Worm (Caenorhabditis elegans) whole organism, L1 larva: ENCODE results near the gene T21D12.12.

Experiments
- efl-1 ChIP-seq, 4 experiments: fragments of 150-350 bp; optimal IDR thresholded peaks in 3 of 4; peaks in 1 of 4; 1 replicate in 1 of 4; 2 replicates in 3 of 4; lab custom pipeline; 2014; ENCODE audit warnings: missing biosample characterization in 2 of 4, missing genetic modification characterization in 2 of 4, missing genetic modification reagents in 2 of 4
- fos-1 ChIP-seq: fragments of 150-350 bp; optimal IDR thresholded peaks from 2 replicates; lab custom pipeline; 2014; ENCODE audit warnings: missing biosample characterization, missing genetic modification characterization
- grh-1 ChIP-seq: fragments of 200-800 bp; sonication (Bioruptor generic); IDR thresholded peaks from 2 replicates; pipeline ENCODE4 v1.3.6; 2022; ENCODE audit warnings: missing genetic modification reagents, missing genetic modification characterization, missing compliant biosample characterization
- jun-1 ChIP-seq: fragments of 150-350 bp; optimal IDR thresholded peaks from 2 replicates; lab custom pipeline; 2014; ENCODE audit warnings: missing biosample characterization, missing genetic modification reagents, missing genetic modification characterization
- nhr-20 ChIP-seq: sonication (generic microtip); optimal IDR thresholded peaks from 2 replicates; lab custom pipeline; 2016; ENCODE audit warnings: mild to moderate bottlenecking, missing genetic modification characterization, missing compliant biosample characterization
- nhr-47 ChIP-seq: sonication (generic microtip); optimal IDR thresholded peaks from 2 replicates; lab custom pipeline; 2016; ENCODE audit warnings: mild to moderate bottlenecking, missing genetic modification characterization, moderate library complexity, missing compliant biosample characterization
- unc-62 ChIP-seq: fragments of 150-350 bp; optimal IDR thresholded peaks from 2 replicates; lab custom pipeline; 2014; ENCODE audit warnings: missing biosample characterization, missing genetic modification reagents, missing genetic modification characterization
- ztf-11 ChIP-seq, 2 experiments: sonication (generic microtip); optimal IDR thresholded peaks; 2 replicates each; lab custom pipeline; 2016 to 2017; ENCODE audit warnings: missing genetic modification characterization in 2 of 2, missing biosample characterization in 1 of 2, missing compliant biosample characterization in 1 of 2

ce11 chrIV:283347-283746, 17.1 kb downstream of the T21D12.12 start, which contains the start of gene best-19:
- TF ChIP-seq efl-1 (optimal IDR thresholded peaks at IDR 0.05; lab: Kevin White, UChicago), result no peak
- no peak for TF ChIP-seq efl-1 (GFP tag; optimal IDR thresholded peaks at IDR 0.05 in 1 of 2; lab: Kevin White, UChicago)
- no peak for TF ChIP-seq ztf-11 (tag; optimal IDR thresholded peaks at IDR 0.05; lab: Kevin White, UChicago)
- no peak for TF ChIP-seq nhr-20
- TF ChIP-seq jun-1 (tag; lab: Kevin White, UChicago), result no peak
- TF ChIP-seq fos-1 (tag; lab: Kevin White, UChicago), result no peak
- no peak for TF ChIP-seq nhr-47 (tag; lab: Kevin White, UChicago)
- no peak for TF ChIP-seq grh-1 (GFP tag; lab: Robert Waterston, UW)
- TF ChIP-seq unc-62 (GFP tag; lab: Kevin White, UChicago), result no peak
